Worm (Caenorhabditis elegans) whole organism, L1 larva: ENCODE measurements around the gene K01A6.6.
A peak's percentile ranks its signal among the peaks of the same experiment; 100 is the strongest.

ENCODE experiments used
- C04F5.9 ChIP-seq: sonication (generic microtip); optimal IDR thresholded peaks from 2 replicates; lab custom pipeline; 2016; ENCODE audit warnings: missing genetic modification characterization, missing compliant biosample characterization
- C34B4.2 ChIP-seq: sonication (generic microtip); optimal IDR thresholded peaks from 2 replicates; lab custom pipeline; 2017; ENCODE audit warnings: mild to moderate bottlenecking, missing genetic modification characterization, missing compliant biosample characterization
- F16B12.6 ChIP-seq: fragments of 150-350 bp; optimal IDR thresholded peaks from 2 replicates; lab custom pipeline; 2014; ENCODE audit warnings: missing biosample characterization, missing genetic modification characterization
- Y116A8C.19 ChIP-seq: sonication (generic microtip); optimal IDR thresholded peaks from 2 replicates; lab custom pipeline; 2016; ENCODE audit warnings: missing compliant biosample characterization, missing genetic modification characterization, borderline replicate concordance
- aha-1 ChIP-seq: fragments of 150-350 bp; optimal IDR thresholded peaks from 2 replicates; lab custom pipeline; 2014; ENCODE audit warnings: missing biosample characterization, missing genetic modification characterization
- alr-1 ChIP-seq: fragments of 200-800 bp; sonication (Bioruptor generic); optimal IDR thresholded peaks from 2 replicates; lab custom pipeline; 2018; ENCODE audit warnings: borderline replicate concordance, mild to moderate bottlenecking, missing genetic modification characterization, missing compliant biosample characterization
- ama-1 ChIP-seq: fragments of 150-350 bp; optimal IDR thresholded peaks from 2 replicates; lab custom pipeline; 2014
- ceh-82 ChIP-seq, 3 experiments: fragments of 150-350 bp in 1 of 3; sonication (generic microtip) in 2 of 3; optimal IDR thresholded peaks; 2 replicates each; lab custom pipeline; 2014 to 2017; ENCODE audit warnings: missing biosample characterization in 3 of 3, missing genetic modification characterization in 3 of 3
- ceh-88 ChIP-seq: fragments of 200-800 bp; sonication (Bioruptor generic); IDR thresholded peaks from 2 replicates; pipeline ENCODE4 v1.3.6; 2022; ENCODE audit warnings: missing genetic modification characterization, missing compliant biosample characterization
- dsc-1 ChIP-seq: sonication (generic microtip); optimal IDR thresholded peaks from 2 replicates; lab custom pipeline; 2016; ENCODE audit warnings: mild to moderate bottlenecking, missing genetic modification characterization, missing compliant biosample characterization
- efl-1 ChIP-seq, 4 experiments: fragments of 150-350 bp; optimal IDR thresholded peaks in 3 of 4; peaks in 1 of 4; 1 replicate in 1 of 4; 2 replicates in 3 of 4; lab custom pipeline; 2014; ENCODE audit warnings: missing biosample characterization in 2 of 4, missing genetic modification characterization in 2 of 4, missing genetic modification reagents in 2 of 4
- efl-3 ChIP-seq: fragments of 200-800 bp; sonication (Bioruptor generic); optimal IDR thresholded peaks from 2 replicates; lab custom pipeline; 2018; ENCODE audit warnings: mild to moderate bottlenecking, missing genetic modification characterization, missing compliant biosample characterization
- egl-13 ChIP-seq: sonication (generic microtip); optimal IDR thresholded peaks from 2 replicates; lab custom pipeline; 2016; ENCODE audit warnings: missing genotype, missing genetic modification reagents, missing genetic modification characterization, missing compliant biosample characterization
- egl-27 ChIP-seq, 2 experiments: fragments of 150-350 bp in 1 of 2; sonication (generic microtip); optimal IDR thresholded peaks; 3 replicates each; lab custom pipeline; 2017 to 2018; ENCODE audit warnings: missing biosample characterization in 2 of 2, missing genetic modification characterization in 2 of 2, missing genetic modification reagents in 2 of 2
- elt-2 ChIP-seq: sonication (generic microtip); optimal IDR thresholded peaks from 2 replicates; lab custom pipeline; 2016; ENCODE audit warnings: missing genetic modification characterization, mild to moderate bottlenecking, inconsistent platforms, missing compliant biosample characterization, missing genetic modification reagents
- elt-3 ChIP-seq, 6 experiments: fragments of 150-350 bp in 1 of 6; sonication (generic microtip); optimal IDR thresholded peaks; 2 replicates each; lab custom pipeline; 2017 to 2018; ENCODE audit warnings: missing biosample characterization in 6 of 6, missing genetic modification characterization in 6 of 6, inconsistent platforms in 1 of 6
- fkh-10 ChIP-seq: sonication (generic microtip); optimal IDR thresholded peaks from 2 replicates; lab custom pipeline; 2017; ENCODE audit warnings: missing biosample characterization, missing genetic modification reagents, missing genetic modification characterization
- fkh-4 ChIP-seq: sonication (generic microtip); optimal IDR thresholded peaks from 2 replicates; lab custom pipeline; 2016; ENCODE audit warnings: missing compliant biosample characterization, missing genetic modification characterization, borderline replicate concordance
- fkh-8 ChIP-seq: sonication (generic microtip); optimal IDR thresholded peaks from 2 replicates; lab custom pipeline; 2016; ENCODE audit warnings: mild to moderate bottlenecking, missing genetic modification characterization, missing compliant biosample characterization
- fos-1 ChIP-seq: fragments of 150-350 bp; optimal IDR thresholded peaks from 2 replicates; lab custom pipeline; 2014; ENCODE audit warnings: missing biosample characterization, missing genetic modification characterization
- grh-1 ChIP-seq: fragments of 200-800 bp; sonication (Bioruptor generic); IDR thresholded peaks from 2 replicates; pipeline ENCODE4 v1.3.6; 2022; ENCODE audit warnings: missing genetic modification reagents, missing genetic modification characterization, missing compliant biosample characterization
- hlh-17 ChIP-seq: fragments of 200-800 bp; sonication (Bioruptor generic); optimal IDR thresholded peaks from 2 replicates; lab custom pipeline; 2018; ENCODE audit warnings: missing genetic modification characterization, mild to moderate bottlenecking, missing compliant biosample characterization, moderate library complexity, borderline replicate concordance
- irx-1 ChIP-seq: sonication (generic microtip); optimal IDR thresholded peaks from 2 replicates; lab custom pipeline; 2016; ENCODE audit warnings: missing genetic modification characterization, missing compliant biosample characterization
- isw-1 ChIP-seq: fragments of 200-800 bp; sonication (Bioruptor generic); IDR thresholded peaks from 2 replicates; pipeline ENCODE4 v1.3.6; 2022; ENCODE audit warnings: missing genetic modification characterization, missing compliant biosample characterization
- jun-1 ChIP-seq: fragments of 150-350 bp; optimal IDR thresholded peaks from 2 replicates; lab custom pipeline; 2014; ENCODE audit warnings: missing biosample characterization, missing genetic modification reagents, missing genetic modification characterization
- lin-39 ChIP-seq: fragments of 150-350 bp; optimal IDR thresholded peaks from 2 replicates; lab custom pipeline; 2014; ENCODE audit warnings: missing biosample characterization, missing genetic modification reagents, missing genetic modification characterization
- lir-3 ChIP-seq: sonication (generic microtip); optimal IDR thresholded peaks from 2 replicates; lab custom pipeline; 2016; ENCODE audit warnings: mild to moderate bottlenecking, missing genetic modification characterization, moderate library complexity, missing compliant biosample characterization; ENCODE audit not compliant: poor library complexity
- mab-9 ChIP-seq: fragments of 200-800 bp; sonication (Bioruptor generic); IDR thresholded peaks from 2 replicates; pipeline ENCODE4 v1.3.6; 2022; ENCODE audit warnings: missing genetic modification reagents, missing genetic modification characterization, missing compliant biosample characterization
- mef-2 ChIP-seq: fragments of 150-350 bp; optimal IDR thresholded peaks from 2 replicates; lab custom pipeline; 2014; ENCODE audit warnings: missing biosample characterization, missing genetic modification characterization
- nhr-11 ChIP-seq: fragments of 150-350 bp; optimal IDR thresholded peaks from 2 replicates; lab custom pipeline; 2014; ENCODE audit warnings: missing biosample characterization, missing genetic modification characterization
- nhr-12 ChIP-seq: sonication (generic microtip); optimal IDR thresholded peaks from 2 replicates; lab custom pipeline; 2017; ENCODE audit warnings: missing biosample characterization, missing genetic modification characterization
- nhr-19 ChIP-seq: fragments of 200-800 bp; sonication (Bioruptor generic); conservative IDR thresholded peaks from 2 replicates; pipeline ENCODE4 v1.3.6; 2022; ENCODE audit warnings: missing genetic modification characterization, missing compliant biosample characterization
- nhr-237 ChIP-seq: fragments of 150-350 bp; optimal IDR thresholded peaks from 2 replicates; lab custom pipeline; 2014; ENCODE audit warnings: missing biosample characterization, missing genetic modification characterization
- nhr-28 ChIP-seq: fragments of 150-350 bp; optimal IDR thresholded peaks from 2 replicates; lab custom pipeline; 2014; ENCODE audit warnings: missing biosample characterization, missing genetic modification characterization
- nhr-47 ChIP-seq: sonication (generic microtip); optimal IDR thresholded peaks from 2 replicates; lab custom pipeline; 2016; ENCODE audit warnings: mild to moderate bottlenecking, missing genetic modification characterization, moderate library complexity, missing compliant biosample characterization
- nhr-71 ChIP-seq: sonication (generic microtip); optimal IDR thresholded peaks from 2 replicates; lab custom pipeline; 2016; ENCODE audit warnings: mild to moderate bottlenecking, missing genetic modification characterization, moderate library complexity, missing compliant biosample characterization
- nhr-77 ChIP-seq: fragments of 150-350 bp; optimal IDR thresholded peaks from 2 replicates; lab custom pipeline; 2014; ENCODE audit warnings: missing biosample characterization, missing genetic modification characterization
- nhr-85 ChIP-seq: sonication (generic microtip); peaks from one replicate; lab custom pipeline; 2016; ENCODE audit warnings: missing genetic modification characterization, inconsistent platforms, missing compliant biosample characterization
- nhr-90 ChIP-seq: sonication (generic microtip); optimal IDR thresholded peaks from 2 replicates; lab custom pipeline; 2016; ENCODE audit warnings: mild to moderate bottlenecking, missing genetic modification characterization, missing compliant biosample characterization; ENCODE audit not compliant: poor library complexity
- pqm-1 ChIP-seq: sonication (generic microtip); optimal IDR thresholded peaks from 3 replicates; lab custom pipeline; 2017; ENCODE audit warnings: missing biosample characterization, missing genetic modification characterization
- rnt-1 ChIP-seq: sonication (generic microtip); optimal IDR thresholded peaks from 2 replicates; lab custom pipeline; 2016; ENCODE audit warnings: mild to moderate bottlenecking, missing genetic modification characterization, moderate library complexity, missing compliant biosample characterization
- sptf-1 ChIP-seq: fragments of 150-350 bp; optimal IDR thresholded peaks from 2 replicates; lab custom pipeline; 2014; ENCODE audit warnings: missing biosample characterization, missing genetic modification characterization
- sup-37 ChIP-seq: fragments of 200-800 bp; sonication (Bioruptor generic); optimal IDR thresholded peaks from 2 replicates; lab custom pipeline; 2018; ENCODE audit warnings: mild to moderate bottlenecking, missing genetic modification characterization, missing compliant biosample characterization
- swsn-7 ChIP-seq: sonication (generic microtip); optimal IDR thresholded peaks from 2 replicates; lab custom pipeline; 2016; ENCODE audit warnings: missing genetic modification characterization, missing compliant biosample characterization
- tlp-1 ChIP-seq: fragments of 150-350 bp; optimal IDR thresholded peaks from 2 replicates; lab custom pipeline; 2014; ENCODE audit warnings: missing biosample characterization, missing genetic modification characterization
- unc-130 ChIP-seq: fragments of 150-350 bp; optimal IDR thresholded peaks from 2 replicates; lab custom pipeline; 2017; ENCODE audit warnings: missing biosample characterization, missing genetic modification characterization, inconsistent platforms
- unc-30 ChIP-seq: sonication (generic microtip); optimal IDR thresholded peaks from 2 replicates; lab custom pipeline; 2017; ENCODE audit warnings: missing biosample characterization, missing genetic modification characterization
- unc-62 ChIP-seq: fragments of 150-350 bp; optimal IDR thresholded peaks from 2 replicates; lab custom pipeline; 2014; ENCODE audit warnings: missing biosample characterization, missing genetic modification reagents, missing genetic modification characterization
- unc-98 ChIP-seq: fragments of 200-800 bp; sonication (Bioruptor generic); IDR thresholded peaks from 2 replicates; pipeline ENCODE4 v1.3.6; 2022; ENCODE audit warnings: missing genetic modification characterization, missing compliant biosample characterization
- xbp-1 ChIP-seq: sonication (generic microtip); optimal IDR thresholded peaks from 2 replicates; lab custom pipeline; 2016; ENCODE audit warnings: missing genetic modification characterization, missing compliant biosample characterization
- zag-1 ChIP-seq: fragments of 150-350 bp; optimal IDR thresholded peaks from 2 replicates; lab custom pipeline; 2014; ENCODE audit warnings: missing biosample characterization, missing genetic modification characterization
- ztf-11 ChIP-seq, 2 experiments: sonication (generic microtip); optimal IDR thresholded peaks; 2 replicates each; lab custom pipeline; 2016 to 2017; ENCODE audit warnings: missing genetic modification characterization in 2 of 2, missing biosample characterization in 1 of 2, missing compliant biosample characterization in 1 of 2
- ztf-4 ChIP-seq: fragments of 150-350 bp; optimal IDR thresholded peaks from 2 replicates; lab custom pipeline; 2014; ENCODE audit warnings: missing biosample characterization, missing genetic modification characterization

Gene K01A6.6

ce11 chrIV:11765507-11765906, 30.4 kb downstream of the K01A6.6 start:
- no peak for TF ChIP-seq sptf-1 (tag; lab: Kevin White, UChicago)
- TF ChIP-seq nhr-47 (tag; lab: Kevin White, UChicago): peak; percentile 79
- TF ChIP-seq fkh-4 (tag; lab: Kevin White, UChicago): peak; percentile 20
- TF ChIP-seq ztf-11 (tag; optimal IDR thresholded peaks at IDR 0.05; lab: Kevin White, UChicago): no peak
- TF ChIP-seq unc-130 (tag; lab: Kevin White, UChicago): no peak
- TF ChIP-seq elt-2 (tag; lab: Kevin White, UChicago): no peak
- TF ChIP-seq swsn-7 (tag; lab: Kevin White, UChicago): peak; percentile 73
- TF ChIP-seq unc-30 (tag; lab: Kevin White, UChicago): peak; percentile 35
- no peak for TF ChIP-seq mef-2 (tag; lab: Kevin White, UChicago)
- no peak for TF ChIP-seq nhr-85
- no peak for TF ChIP-seq ztf-4 (tag; lab: Kevin White, UChicago)
- peak; percentile 41 for TF ChIP-seq zag-1 (tag; lab: Kevin White, UChicago)
- no peak for TF ChIP-seq nhr-11
- TF ChIP-seq egl-27 (tag; optimal IDR thresholded peaks at IDR 0.05; lab: Kevin White, UChicago): no peak
- TF ChIP-seq lir-3 (tag; lab: Kevin White, UChicago): peak; percentile 37
- peak; percentile 23; the same call in 1 of the 2 replicates for TF ChIP-seq ceh-88 (GFP tag; lab: Robert Waterston, UW)
- TF ChIP-seq unc-62 (GFP tag; lab: Kevin White, UChicago): no peak
- no peak for TF ChIP-seq aha-1 (tag; lab: Kevin White, UChicago)
- peak; percentile 86 for TF ChIP-seq nhr-71 (tag; lab: Kevin White, UChicago)
- TF ChIP-seq ceh-82 (tag; optimal IDR thresholded peaks at IDR 0.05; lab: Kevin White, UChicago): peak; percentile 14 to 74 (median 58)
- TF ChIP-seq unc-98 (GFP tag; lab: Robert Waterston, UW): no peak
- no peak for TF ChIP-seq nhr-77 (tag; lab: Kevin White, UChicago)
- TF ChIP-seq lin-39 (tag; lab: Kevin White, UChicago): no peak
- peak in 1 of 2 experiments; percentile 31 for TF ChIP-seq efl-1 (optimal IDR thresholded peaks at IDR 0.05; lab: Kevin White, UChicago)
- no peak for TF ChIP-seq efl-1 (GFP tag; optimal IDR thresholded peaks at IDR 0.05 in 1 of 2; lab: Kevin White, UChicago)
- no peak for TF ChIP-seq F16B12.6 (tag; lab: Kevin White, UChicago)
- no peak for TF ChIP-seq efl-3 (GFP tag; lab: Kevin White, UChicago)
- TF ChIP-seq tlp-1: no peak
- no peak for TF ChIP-seq hlh-17
- TF ChIP-seq irx-1 (tag; lab: Kevin White, UChicago): peak; percentile 44
- TF ChIP-seq mab-9 (GFP tag; lab: Robert Waterston, UW): no peak
- no peak for TF ChIP-seq C04F5.9
- no peak for TF ChIP-seq alr-1 (tag; lab: Kevin White, UChicago)
- TF ChIP-seq nhr-19 (GFP tag; lab: Robert Waterston, UW): peak; percentile 49
- TF ChIP-seq nhr-12 (tag; lab: Kevin White, UChicago): no peak
- TF ChIP-seq ama-1 (lab: Kevin White, UChicago): no peak
- peak; percentile 75 for TF ChIP-seq egl-13 (tag; lab: Kevin White, UChicago)
- no peak for TF ChIP-seq Y116A8C.19
- TF ChIP-seq nhr-28 (tag; lab: Kevin White, UChicago): no peak
- TF ChIP-seq C34B4.2 (tag; lab: Kevin White, UChicago): no peak
- no peak for TF ChIP-seq pqm-1
- no peak for TF ChIP-seq fos-1 (tag; lab: Kevin White, UChicago)
- TF ChIP-seq elt-3 (tag; optimal IDR thresholded peaks at IDR 0.05; lab: Kevin White, UChicago): no peak
- no peak for TF ChIP-seq nhr-90 (tag; lab: Kevin White, UChicago)
- TF ChIP-seq fkh-8 (tag; lab: Kevin White, UChicago): peak; percentile 94
- TF ChIP-seq fkh-10 (GFP tag; lab: Kevin White, UChicago): peak; percentile 60
- TF ChIP-seq rnt-1: peak; percentile 54
- no peak for TF ChIP-seq sup-37 (GFP tag; lab: Kevin White, UChicago)
- TF ChIP-seq xbp-1 (tag; lab: Kevin White, UChicago): peak; percentile 48
- peak; percentile 12 for TF ChIP-seq jun-1 (tag; lab: Kevin White, UChicago)
- peak; percentile 56 for TF ChIP-seq isw-1
- TF ChIP-seq nhr-237 (tag; lab: Kevin White, UChicago): no peak
- no peak for TF ChIP-seq grh-1
- peak; percentile 85 for TF ChIP-seq dsc-1 (tag; lab: Kevin White, UChicago)
